Worm (Caenorhabditis elegans) whole organism, young adult: ENCODE results near the gene B0304.4.
A peak's percentile ranks its signal among the peaks of the same experiment; 100 is the strongest.

Source experiments
- B0035.1 ChIP-seq: sonication (generic microtip); optimal IDR thresholded peaks from 2 replicates; lab custom pipeline; 2016; ENCODE audit warnings: missing genetic modification characterization, mild to moderate bottlenecking, missing compliant biosample characterization, missing genotype, missing genetic modification reagents
- B0261.1 ChIP-seq: sonication (generic microtip); optimal IDR thresholded peaks from 2 replicates; lab custom pipeline; 2016; ENCODE audit warnings: mild to moderate bottlenecking, missing genetic modification characterization, moderate library complexity, missing compliant biosample characterization
- D2030.7 ChIP-seq: fragments of 200-800 bp; sonication (Bioruptor generic); IDR thresholded peaks from 2 replicates; pipeline ENCODE4 v1.3.6; 2022; ENCODE audit warnings: missing genetic modification reagents, missing genetic modification characterization, missing compliant biosample characterization
- F22D6.2 ChIP-seq: sonication (generic microtip); optimal IDR thresholded peaks from 2 replicates; lab custom pipeline; 2016; ENCODE audit warnings: mild to moderate bottlenecking, missing genetic modification characterization, missing compliant biosample characterization
- F55B11.4 ChIP-seq: sonication (generic microtip); optimal IDR thresholded peaks from 2 replicates; lab custom pipeline; 2016; ENCODE audit warnings: missing compliant biosample characterization, missing genetic modification characterization, borderline replicate concordance; ENCODE audit not compliant: insufficient read depth
- F57A8.1 ChIP-seq: fragments of 200-800 bp; sonication (Bioruptor generic); optimal IDR thresholded peaks from 2 replicates; lab custom pipeline; 2018; ENCODE audit warnings: mild to moderate bottlenecking, missing genetic modification characterization, moderate library complexity, missing compliant biosample characterization
- K11D2.4 ChIP-seq: fragments of 200-800 bp; sonication (Bioruptor generic); IDR thresholded peaks from 2 replicates; pipeline ENCODE4 v1.3.6; 2022; ENCODE audit warnings: missing genetic modification reagents, missing genetic modification characterization, missing compliant biosample characterization
- K12H6.12 ChIP-seq: fragments of 200-800 bp; sonication (Bioruptor generic); optimal IDR thresholded peaks from 2 replicates; lab custom pipeline; 2018; ENCODE audit warnings: mild to moderate bottlenecking, missing genetic modification characterization, missing compliant biosample characterization
- T26A5.8 ChIP-seq: sonication (generic microtip); optimal IDR thresholded peaks from 2 replicates; lab custom pipeline; 2016; ENCODE audit warnings: missing genetic modification characterization, missing compliant biosample characterization
- Y53G8AR.9 ChIP-seq: fragments of 200-800 bp; sonication (Bioruptor generic); conservative IDR thresholded peaks from 2 replicates; pipeline ENCODE4 v1.3.6; 2022; ENCODE audit warnings: missing genetic modification reagents, missing genetic modification characterization, missing compliant biosample characterization
- bed-2 ChIP-seq: fragments of 200-800 bp; sonication (Bioruptor generic); IDR thresholded peaks from 2 replicates; pipeline ENCODE4 v1.3.6; 2022; ENCODE audit warnings: missing genetic modification reagents, missing genetic modification characterization, missing compliant biosample characterization
- ceh-27 ChIP-seq: fragments of 200-800 bp; sonication (Bioruptor generic); optimal IDR thresholded peaks from 2 replicates; lab custom pipeline; 2018; ENCODE audit warnings: mild to moderate bottlenecking, missing genetic modification characterization, moderate library complexity, missing compliant biosample characterization
- ceh-40 ChIP-seq: fragments of 200-800 bp; sonication (Bioruptor generic); IDR thresholded peaks from 2 replicates; pipeline ENCODE4 v1.3.6; 2022; ENCODE audit warnings: missing genetic modification characterization, missing compliant biosample characterization
- ceh-58 ChIP-seq: fragments of 200-800 bp; sonication (Bioruptor generic); IDR thresholded peaks from 2 replicates; pipeline ENCODE4 v1.3.6; 2022; ENCODE audit warnings: missing genetic modification characterization, missing compliant biosample characterization
- ceh-91 ChIP-seq: fragments of 200-800 bp; sonication (Bioruptor generic); IDR thresholded peaks from 2 replicates; pipeline ENCODE4 v1.3.6; 2022; ENCODE audit warnings: missing genetic modification reagents, missing genetic modification characterization, missing compliant biosample characterization
- chd-7 ChIP-seq: sonication (generic microtip); optimal IDR thresholded peaks from 2 replicates; lab custom pipeline; 2016; ENCODE audit warnings: mild to moderate bottlenecking, missing genetic modification characterization, moderate library complexity, missing compliant biosample characterization
- efl-1 ChIP-seq: fragments of 150-350 bp; optimal IDR thresholded peaks from 2 replicates; lab custom pipeline; 2014; ENCODE audit warnings: missing biosample characterization, missing genetic modification reagents, missing genetic modification characterization
- ekl-4 ChIP-seq: fragments of 200-800 bp; sonication (Bioruptor generic); IDR thresholded peaks from 2 replicates; pipeline ENCODE4 v1.3.6; 2022; ENCODE audit warnings: missing genetic modification reagents, missing genetic modification characterization, missing compliant biosample characterization
- ets-4 ChIP-seq: fragments of 200-800 bp; sonication (Bioruptor generic); optimal IDR thresholded peaks from 2 replicates; lab custom pipeline; 2018; ENCODE audit warnings: mild to moderate bottlenecking, missing genetic modification characterization, missing compliant biosample characterization
- lag-1 ChIP-seq: fragments of 200-800 bp; sonication (Bioruptor generic); IDR thresholded peaks from 2 replicates; pipeline ENCODE4 v1.3.6; 2022; ENCODE audit warnings: missing genetic modification reagents, missing genetic modification characterization, missing compliant biosample characterization
- let-607 ChIP-seq, 2 experiments: fragments of 200-800 bp in 1 of 2; sonication (Bioruptor generic) in 1 of 2; sonication (generic microtip) in 1 of 2; optimal IDR thresholded peaks; 2 replicates each; lab custom pipeline; 2016 to 2018; ENCODE audit warnings: mild to moderate bottlenecking in 2 of 2, missing compliant biosample characterization in 2 of 2, missing genetic modification characterization in 2 of 2, moderate library complexity in 2 of 2, missing genotype in 1 of 2
- lin-26 ChIP-seq: fragments of 200-800 bp; sonication (Bioruptor generic); IDR thresholded peaks from 2 replicates; pipeline ENCODE4 v1.3.6; 2022; ENCODE audit warnings: missing genetic modification reagents, missing genetic modification characterization, missing compliant biosample characterization
- lin-35 ChIP-seq, 3 experiments: fragments of 150-350 bp in 2 of 3; sonication (generic microtip) in 1 of 3; optimal IDR thresholded peaks; 2 replicates each; lab custom pipeline; 2014 to 2018; ENCODE audit warnings: missing biosample characterization in 3 of 3, missing genetic modification characterization in 3 of 3, missing genetic modification reagents in 3 of 3
- lin-54 ChIP-seq: fragments of 200-800 bp; sonication (Bioruptor generic); optimal IDR thresholded peaks from 2 replicates; lab custom pipeline; 2018; ENCODE audit warnings: mild to moderate bottlenecking, missing genetic modification characterization, missing compliant biosample characterization
- lsl-1 ChIP-seq: fragments of 200-800 bp; sonication (Bioruptor generic); optimal IDR thresholded peaks from 2 replicates; lab custom pipeline; 2018; ENCODE audit warnings: mild to moderate bottlenecking, missing genetic modification characterization, moderate library complexity, missing compliant biosample characterization
- lsy-27 ChIP-seq: sonication (generic microtip); optimal IDR thresholded peaks from 2 replicates; lab custom pipeline; 2017; ENCODE audit warnings: missing genetic modification characterization, mild to moderate bottlenecking, missing compliant biosample characterization, antibody characterized with exemption, missing genotype, borderline replicate concordance; ENCODE audit not compliant: insufficient read depth
- mxl-1 ChIP-seq: sonication (generic microtip); optimal IDR thresholded peaks from 2 replicates; lab custom pipeline; 2016; ENCODE audit warnings: missing genetic modification characterization, missing compliant biosample characterization
- nfya-2 ChIP-seq: fragments of 200-800 bp; sonication (Bioruptor generic); IDR thresholded peaks from 2 replicates; pipeline ENCODE4 v1.3.6; 2022; ENCODE audit warnings: missing genetic modification reagents, missing genetic modification characterization, missing compliant biosample characterization
- nfyb-1 ChIP-seq: fragments of 200-800 bp; sonication (Bioruptor generic); IDR thresholded peaks from 2 replicates; pipeline ENCODE4 v1.3.6; 2022; ENCODE audit warnings: missing genetic modification reagents, missing genetic modification characterization, missing compliant biosample characterization
- nhr-90 ChIP-seq: sonication (generic microtip); optimal IDR thresholded peaks from 2 replicates; lab custom pipeline; 2016; ENCODE audit warnings: missing genotype, mild to moderate bottlenecking, missing genetic modification characterization, missing compliant biosample characterization
- repo-1 ChIP-seq: sonication (generic microtip); optimal IDR thresholded peaks from 2 replicates; lab custom pipeline; 2017; ENCODE audit warnings: mild to moderate bottlenecking, missing genetic modification characterization, missing compliant biosample characterization
- snpc-3.4 ChIP-seq: sonication (generic microtip); optimal IDR thresholded peaks from 2 replicates; lab custom pipeline; 2017; ENCODE audit warnings: missing genetic modification characterization, mild to moderate bottlenecking, missing compliant biosample characterization, antibody characterized with exemption, moderate library complexity, missing genotype, missing genetic modification reagents
- somi-1 ChIP-seq: fragments of 200-800 bp; sonication (Bioruptor generic); optimal IDR thresholded peaks from 2 replicates; lab custom pipeline; 2018; ENCODE audit warnings: mild to moderate bottlenecking, missing genetic modification characterization, missing compliant biosample characterization
- tbx-9 ChIP-seq: sonication (generic microtip); optimal IDR thresholded peaks from 2 replicates; lab custom pipeline; 2016; ENCODE audit warnings: borderline replicate concordance, missing genetic modification characterization, inconsistent platforms, missing compliant biosample characterization
- unc-130 ChIP-seq: sonication (generic microtip); optimal IDR thresholded peaks from 2 replicates; lab custom pipeline; 2016; ENCODE audit warnings: missing genetic modification reagents, missing genetic modification characterization, missing compliant biosample characterization
- unc-62 ChIP-seq: fragments of 150-350 bp; optimal IDR thresholded peaks from 2 replicates; lab custom pipeline; 2014; ENCODE audit warnings: missing biosample characterization, missing genetic modification reagents, missing genetic modification characterization
- zfh-2 ChIP-seq: fragments of 200-800 bp; sonication (Bioruptor generic); conservative IDR thresholded peaks from 2 replicates; pipeline ENCODE4 v1.3.6; 2022; ENCODE audit warnings: missing genetic modification reagents, missing genetic modification characterization, missing compliant biosample characterization
- zim-3 ChIP-seq: sonication (generic microtip); optimal IDR thresholded peaks from 2 replicates; lab custom pipeline; 2017; ENCODE audit warnings: mild to moderate bottlenecking, missing genetic modification characterization, moderate library complexity, missing compliant biosample characterization
- ztf-22 ChIP-seq: fragments of 200-800 bp; sonication (Bioruptor generic); optimal IDR thresholded peaks from 2 replicates; lab custom pipeline; 2018; ENCODE audit warnings: mild to moderate bottlenecking, missing genetic modification characterization, moderate library complexity, missing compliant biosample characterization
- ztf-26 ChIP-seq: sonication (generic microtip); optimal IDR thresholded peaks from 2 replicates; lab custom pipeline; 2017; ENCODE audit warnings: missing genetic modification characterization, missing compliant biosample characterization
- ztf-28 ChIP-seq: fragments of 200-800 bp; sonication (Bioruptor generic); IDR thresholded peaks from 2 replicates; pipeline ENCODE4 v1.3.6; 2022; ENCODE audit warnings: missing genetic modification reagents, missing genetic modification characterization, missing compliant biosample characterization
- ztf-6 ChIP-seq: fragments of 200-800 bp; sonication (Bioruptor generic); IDR thresholded peaks from 2 replicates; pipeline ENCODE4 v1.3.6; 2022; ENCODE audit warnings: missing genetic modification reagents, missing genetic modification characterization, missing compliant biosample characterization

Gene B0304.4

ce11 chrII:4549983-4550572 is 27.1 kb upstream of the B0304.4 start:
- TF ChIP-seq ceh-40 (GFP tag; lab: Robert Waterston, UW) (no peak), somi-1 (GFP tag; lab: Kevin White, UChicago) (no peak), repo-1 (tag; lab: Kevin White, UChicago) (no peak), ztf-26 (tag; lab: Kevin White, UChicago) (peak; percentile 3), efl-1 (GFP tag; lab: Kevin White, UChicago) (no peak), ceh-91 (GFP tag; lab: Robert Waterston, UW) (no peak), unc-62 (GFP tag; lab: Kevin White, UChicago) (no peak)

ce11 chrII:4548408-4548807 is 25.4 kb upstream of the B0304.4 start:
- TF ChIP-seq ztf-22 (GFP tag; lab: Kevin White, UChicago) (no peak), ets-4 (no peak), ztf-28 (no peak), lsl-1 (no peak), unc-130 (no peak), lin-26 (GFP tag; lab: Robert Waterston, UW) (no peak), K11D2.4 (GFP tag; lab: Robert Waterston, UW) (no peak), F57A8.1 (GFP tag; lab: Kevin White, UChicago) (no peak), bed-2 (GFP tag; lab: Robert Waterston, UW) (no peak), nhr-90 (tag; lab: Kevin White, UChicago) (no peak), F22D6.2 (tag; lab: Kevin White, UChicago) (no peak), ceh-40 (GFP tag; lab: Robert Waterston, UW) (no peak), nfya-2 (GFP tag; lab: Robert Waterston, UW) (no peak), nfyb-1 (GFP tag; lab: Robert Waterston, UW) (no peak), lsy-27 (tag; lab: Kevin White, UChicago) (no peak), lag-1 (GFP tag; lab: Robert Waterston, UW) (no peak), let-607 (tag; optimal IDR thresholded peaks at IDR 0.05; lab: Kevin White, UChicago) (no peak), ztf-6 (GFP tag; lab: Robert Waterston, UW) (no peak)

ce11 chrII:4543568-4543967 is 20.5 kb upstream of the B0304.4 start, which contains the start of gene sra-34:
Gene sra-34 (minus strand): TSS chrII:4543668.
- no peak for TF ChIP-seq mxl-1 (tag; lab: Kevin White, UChicago)
- TF ChIP-seq zim-3 (tag; lab: Kevin White, UChicago) = no peak
- no peak for TF ChIP-seq lin-26 (GFP tag; lab: Robert Waterston, UW)

ce11 chrII:4540631-4541030 is 17.6 kb upstream of the B0304.4 start, which contains the start of gene sra-36:
Gene sra-36 (minus strand): TSS chrII:4540731.
- no peak for TF ChIP-seq ekl-4 (GFP tag; lab: Robert Waterston, UW)
- no peak for TF ChIP-seq repo-1 (tag; lab: Kevin White, UChicago)
- no peak for TF ChIP-seq lin-35 (GFP tag; optimal IDR thresholded peaks at IDR 0.05; lab: Kevin White, UChicago)
- TF ChIP-seq K12H6.12 = no peak
- no peak for TF ChIP-seq T26A5.8 (tag; lab: Kevin White, UChicago)

- TF ChIP-seq Y53G8AR.9 (GFP tag; lab: Robert Waterston, UW) (no peak), tbx-9 (tag; lab: Kevin White, UChicago) (no peak), B0035.1 (no peak), ceh-27 (GFP tag; lab: Kevin White, UChicago) (no peak), F22D6.2 (tag; lab: Kevin White, UChicago) (no peak), lin-54 (GFP tag; lab: Kevin White, UChicago) (no peak), ztf-6 (GFP tag; lab: Robert Waterston, UW) (no peak), snpc-3.4 (no peak), ceh-58 (no peak), D2030.7 (GFP tag; lab: Robert Waterston, UW) (no peak), F55B11.4 (tag; lab: Kevin White, UChicago) (no peak), ztf-22 (GFP tag; lab: Kevin White, UChicago) (no peak), zfh-2 (GFP tag; lab: Robert Waterston, UW) (no peak), chd-7 (no peak), B0261.1 (no peak)
Observed at ce11 chrII:4537141-4537540, 14.1 kb upstream of the B0304.4 start, which contains the start of gene sra-33. Gene sra-33 (minus strand): TSS chrII:4537241.
